Worm (Caenorhabditis elegans) whole organism, early embryonic: ENCODE data around the gene twk-2.

Experiments
- B0310.2 ChIP-seq: sonication (generic microtip); optimal IDR thresholded peaks from 2 replicates; lab custom pipeline; 2016; ENCODE audit warnings: mild to moderate bottlenecking, missing genetic modification characterization, missing compliant biosample characterization
- F13C5.2 ChIP-seq: sonication (generic microtip); optimal IDR thresholded peaks from 2 replicates; lab custom pipeline; 2017; ENCODE audit warnings: mild to moderate bottlenecking, missing genetic modification characterization, inconsistent platforms, missing compliant biosample characterization
- ama-1 ChIP-seq: fragments of 150-350 bp; optimal IDR thresholded peaks from 2 replicates; lab custom pipeline; 2014
- ceh-13 ChIP-seq: fragments of 200-800 bp; sonication (Bioruptor generic); optimal IDR thresholded peaks from 2 replicates; lab custom pipeline; 2018; ENCODE audit warnings: mild to moderate bottlenecking, missing genetic modification characterization, missing compliant biosample characterization
- flt-1 ChIP-seq: fragments of 200-800 bp; sonication (Bioruptor generic); IDR thresholded peaks from 2 replicates; pipeline ENCODE4 v1.3.6; 2022; ENCODE audit warnings: missing genetic modification characterization, missing compliant biosample characterization
- hmbx-1 ChIP-seq: sonication (generic microtip); optimal IDR thresholded peaks from 2 replicates; lab custom pipeline; 2016; ENCODE audit warnings: mild to moderate bottlenecking, missing genetic modification characterization, missing compliant biosample characterization
- hmg-4 ChIP-seq: fragments of 200-800 bp; sonication (Bioruptor generic); optimal IDR thresholded peaks from 2 replicates; lab custom pipeline; 2018; ENCODE audit warnings: mild to moderate bottlenecking, missing genetic modification characterization, missing compliant biosample characterization
- hnd-1 ChIP-seq: sonication (generic microtip); optimal IDR thresholded peaks from 2 replicates; lab custom pipeline; 2016; ENCODE audit warnings: missing genetic modification characterization, missing compliant biosample characterization
- pes-1 ChIP-seq: fragments of 200-800 bp; sonication (Bioruptor generic); IDR thresholded peaks from 2 replicates; pipeline ENCODE4 v1.3.6; 2022; ENCODE audit warnings: missing genetic modification reagents, missing genetic modification characterization, missing compliant biosample characterization
- scrt-1 ChIP-seq: fragments of 200-800 bp; sonication (Bioruptor generic); IDR thresholded peaks from 2 replicates; pipeline ENCODE4 v1.3.6; 2022; ENCODE audit warnings: missing genetic modification characterization, missing compliant biosample characterization
- sea-1 ChIP-seq: fragments of 200-800 bp; sonication (Bioruptor generic); conservative IDR thresholded peaks from 2 replicates; pipeline ENCODE4 v1.3.6; 2022; ENCODE audit warnings: missing genetic modification characterization, missing compliant biosample characterization
- tbx-37 ChIP-seq: fragments of 200-800 bp; sonication (Bioruptor generic); conservative IDR thresholded peaks from 2 replicates; pipeline ENCODE4 v1.3.6; 2022; ENCODE audit warnings: missing genetic modification reagents, missing genetic modification characterization, missing compliant biosample characterization
- tra-4 ChIP-seq: sonication (generic microtip); optimal IDR thresholded peaks from 2 replicates; lab custom pipeline; 2017; ENCODE audit warnings: missing genetic modification characterization, missing compliant biosample characterization

- no peak for TF ChIP-seq F13C5.2 (tag; lab: Kevin White, UChicago)
- no peak for TF ChIP-seq hmbx-1 (tag; lab: Kevin White, UChicago)
- no peak for TF ChIP-seq tra-4 (tag; lab: Kevin White, UChicago)
- no peak for TF ChIP-seq sea-1
- no peak for TF ChIP-seq ama-1 (lab: Kevin White, UChicago)
- no peak for TF ChIP-seq ceh-13 (GFP tag; lab: Kevin White, UChicago)
- no peak for TF ChIP-seq pes-1
- TF ChIP-seq scrt-1, result no peak
- no peak for TF ChIP-seq hmg-4 (GFP tag; lab: Kevin White, UChicago)
- TF ChIP-seq B0310.2 (tag; lab: Kevin White, UChicago), result no peak
- TF ChIP-seq flt-1 (GFP tag; lab: Robert Waterston, UW), result no peak
- no peak for TF ChIP-seq hnd-1 (tag; lab: Kevin White, UChicago)
- no peak for TF ChIP-seq tbx-37
Observed at ce11 chrII:4460851-4461250, 7.9 kb upstream of the twk-2 start, which contains the start of the genes T12C9.7 and vps-18.
